Worm (Caenorhabditis elegans) whole organism, L3 larva: Measurements from ENCODE around the gene M03A1.8.
A peak's percentile ranks its signal among the peaks of the same experiment; 100 is the strongest.

ENCODE experiments used
- aly-2 ChIP-seq: fragments of 150-350 bp; optimal IDR thresholded peaks from 2 replicates; lab custom pipeline; 2014; ENCODE audit warnings: missing biosample characterization, missing genetic modification characterization
- ceh-9 ChIP-seq: sonication (generic microtip); optimal IDR thresholded peaks from 2 replicates; lab custom pipeline; 2018; ENCODE audit warnings: missing biosample characterization, missing genetic modification characterization
- egl-27 ChIP-seq: sonication (generic microtip); optimal IDR thresholded peaks from 4 replicates; lab custom pipeline; 2017; ENCODE audit warnings: missing biosample characterization, missing genetic modification reagents, missing genetic modification characterization
- elt-1 ChIP-seq: fragments of 150-350 bp; optimal IDR thresholded peaks from 2 replicates; lab custom pipeline; 2014; ENCODE audit warnings: missing biosample characterization, missing genetic modification characterization
- jun-1 ChIP-seq: fragments of 150-350 bp; optimal IDR thresholded peaks from 2 replicates; lab custom pipeline; 2014; ENCODE audit warnings: missing biosample characterization, missing genetic modification reagents, missing genetic modification characterization
- nhr-77 ChIP-seq: fragments of 150-350 bp; optimal IDR thresholded peaks from 2 replicates; lab custom pipeline; 2014; ENCODE audit warnings: missing biosample characterization, missing genetic modification characterization
- pha-4 ChIP-seq: fragments of 150-350 bp; optimal IDR thresholded peaks from 2 replicates; lab custom pipeline; 2014; ENCODE audit warnings: missing biosample characterization, missing genetic modification reagents, missing genetic modification characterization
- pqm-1 ChIP-seq: fragments of 150-350 bp; optimal IDR thresholded peaks from 2 replicates; lab custom pipeline; 2017; ENCODE audit warnings: missing biosample characterization, missing genetic modification characterization, inconsistent platforms
- skn-1 ChIP-seq: fragments of 150-350 bp; optimal IDR thresholded peaks from 2 replicates; lab custom pipeline; 2014; ENCODE audit warnings: missing biosample characterization, missing genetic modification characterization
- unc-39 ChIP-seq: sonication (generic microtip); optimal IDR thresholded peaks from 4 replicates; lab custom pipeline; 2017; ENCODE audit warnings: missing biosample characterization, missing genetic modification characterization
- unc-62 ChIP-seq: fragments of 150-350 bp; sonication (generic microtip); optimal IDR thresholded peaks from 4 replicates; lab custom pipeline; 2014; ENCODE audit warnings: missing biosample characterization, missing genetic modification reagents, missing genetic modification characterization

DNA sequence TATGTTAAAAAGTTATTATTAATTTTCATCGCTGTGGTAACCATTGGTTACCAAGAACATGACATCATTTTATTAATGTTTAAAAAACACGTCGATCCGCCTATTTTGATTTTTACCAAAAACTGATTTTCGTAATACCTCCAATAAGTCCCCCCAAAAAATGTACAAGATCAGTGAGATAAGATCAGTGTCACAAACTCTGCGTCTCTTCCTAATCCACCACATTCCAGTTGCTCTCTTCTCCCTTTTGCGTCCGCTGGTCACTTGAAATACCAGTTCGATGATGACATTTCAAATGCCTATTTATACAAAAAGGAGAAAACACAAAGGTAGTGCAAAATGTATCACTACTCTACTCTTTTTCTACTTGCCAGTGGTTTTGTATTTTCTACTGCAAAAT is at the start of gene M03A1.8:
- TF ChIP-seq egl-27 (tag; lab: Kevin White, UChicago) (no peak), jun-1 (tag; lab: Kevin White, UChicago) (no peak), unc-62 (GFP tag; lab: Kevin White, UChicago) (no peak), skn-1 (tag; lab: Kevin White, UChicago) (no peak), ceh-9 (tag; lab: Kevin White, UChicago) (no peak), pqm-1 (no peak), pha-4 (no peak), aly-2 (tag; lab: Kevin White, UChicago) (no peak), nhr-77 (tag; lab: Kevin White, UChicago) (no peak), elt-1 (tag; lab: Kevin White, UChicago) (peak; percentile 1), unc-39 (tag; lab: Kevin White, UChicago) (no peak)
